Worm (Caenorhabditis elegans) whole organism, early embryonic: ENCODE results near the gene srv-1.

Source experiments
- F13C5.2 ChIP-seq: sonication (generic microtip); optimal IDR thresholded peaks from 2 replicates; lab custom pipeline; 2017; ENCODE audit warnings: mild to moderate bottlenecking, missing genetic modification characterization, inconsistent platforms, missing compliant biosample characterization
- aly-1 ChIP-seq: sonication (generic microtip); optimal IDR thresholded peaks from 2 replicates; lab custom pipeline; 2016; ENCODE audit warnings: missing genetic modification characterization, missing compliant biosample characterization
- ama-1 ChIP-seq: fragments of 150-350 bp; optimal IDR thresholded peaks from 2 replicates; lab custom pipeline; 2014
- ceh-36 ChIP-seq: sonication (generic microtip); optimal IDR thresholded peaks from 2 replicates; lab custom pipeline; 2016; ENCODE audit warnings: missing genetic modification characterization, inconsistent platforms, missing compliant biosample characterization
- ets-7 ChIP-seq: sonication (generic microtip); optimal IDR thresholded peaks from 2 replicates; lab custom pipeline; 2016; ENCODE audit warnings: missing genotype, missing genetic modification characterization, missing compliant biosample characterization
- hmg-4 ChIP-seq: fragments of 200-800 bp; sonication (Bioruptor generic); optimal IDR thresholded peaks from 2 replicates; lab custom pipeline; 2018; ENCODE audit warnings: mild to moderate bottlenecking, missing genetic modification characterization, missing compliant biosample characterization
- pes-1 ChIP-seq: fragments of 200-800 bp; sonication (Bioruptor generic); IDR thresholded peaks from 2 replicates; pipeline ENCODE4 v1.3.6; 2022; ENCODE audit warnings: missing genetic modification reagents, missing genetic modification characterization, missing compliant biosample characterization
- tbx-11 ChIP-seq: fragments of 200-800 bp; sonication (Bioruptor generic); IDR thresholded peaks from 2 replicates; pipeline ENCODE4 v1.3.6; 2022; ENCODE audit warnings: missing genetic modification characterization, missing compliant biosample characterization
- tra-4 ChIP-seq: sonication (generic microtip); optimal IDR thresholded peaks from 2 replicates; lab custom pipeline; 2017; ENCODE audit warnings: missing genetic modification characterization, missing compliant biosample characterization

- TF ChIP-seq tbx-11 (GFP tag; lab: Robert Waterston, UW) (no peak), tra-4 (tag; lab: Kevin White, UChicago) (no peak), aly-1 (tag; lab: Kevin White, UChicago) (no peak), ets-7 (tag; lab: Kevin White, UChicago) (no peak), ama-1 (lab: Kevin White, UChicago) (no peak), F13C5.2 (no peak), ceh-36 (tag; lab: Kevin White, UChicago) (no peak), hmg-4 (GFP tag; lab: Kevin White, UChicago) (no peak), pes-1 (GFP tag; lab: Robert Waterston, UW) (no peak)
Observed at ce11 chrIII:6822790-6823189, 27.4 kb upstream of the srv-1 start.
